Fruit fly (Drosophila melanogaster): Measurements from ENCODE around the gene CG7730.

The CG7730 gene

DNA sequence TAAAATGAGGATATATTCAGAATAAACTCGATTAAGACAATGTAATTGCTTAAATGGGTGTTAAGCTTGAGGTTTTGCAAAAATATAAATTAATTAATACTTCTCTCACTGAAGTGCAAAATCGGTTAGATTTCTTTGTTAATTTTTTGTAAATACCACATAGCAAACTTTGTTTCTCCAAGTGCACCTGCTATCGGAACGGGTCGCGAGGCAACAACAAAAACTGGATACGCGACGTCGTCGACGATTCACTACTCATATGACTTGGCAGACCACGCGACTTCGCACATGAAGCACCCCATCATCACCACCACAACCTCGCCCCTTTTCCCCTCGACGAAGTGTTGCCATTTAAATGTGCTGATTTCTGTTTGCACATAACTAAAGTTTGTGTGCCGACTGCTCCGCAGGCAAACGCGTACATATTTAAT, 20.3 kb upstream of the CG7730 start (continued):
- TF ChIP-seq sug (tag; optimal IDR thresholded peaks at IDR 0.05) (peak; percentile 49), CG17802 (tag; optimal IDR thresholded peaks at IDR 0.05) (no peak), Antp (GFP tag; optimal IDR thresholded peaks at IDR 0.05) (no peak), Blimp-1 (GFP tag; optimal IDR thresholded peaks at IDR 0.05) (no peak), ap (GFP tag; IDR thresholded peaks at IDR 0.05) (no peak), Trl (optimal IDR thresholded peaks at IDR 0.05) (no peak), Trl (GFP tag; optimal IDR thresholded peaks at IDR 0.05) (no peak), CG4617 (GFP tag; optimal IDR thresholded peaks at IDR 0.05; ENCODE audit: borderline replicate concordance) (no peak), CG10431 (GFP tag; optimal IDR thresholded peaks at IDR 0.05) (no peak), CG10321 (GFP tag; IDR thresholded peaks at IDR 0.05) (no peak), dmrt99B (tag; optimal IDR thresholded peaks at IDR 0.05) (peak; percentile 26), sc (optimal IDR thresholded peaks at IDR 0.05) (no peak), sc (GFP tag; optimal IDR thresholded peaks at IDR 0.05) (no peak), CG31365 (tag; optimal IDR thresholded peaks at IDR 0.05) (no peak), CG13123 (GFP tag; optimal IDR thresholded peaks at IDR 0.05) (no peak), cas (GFP tag; IDR thresholded peaks at IDR 0.05) (no peak), wdn (GFP tag; IDR thresholded peaks at IDR 0.05) (0 out of 2 replicates have a peak, but pooled peaks have one; percentile 30), Dll (GFP tag; IDR thresholded peaks at IDR 0.05; ENCODE audit: partially characterized antibody) (no peak), Xrp1 (GFP tag; IDR thresholded peaks at IDR 0.05) (peak; percentile 35; the same call in 1 of the 2 replicates), Dbx (GFP tag; IDR thresholded peaks at IDR 0.05) (no peak), CG8924 (tag; optimal IDR thresholded peaks at IDR 0.05) (peak; percentile 10), CG12659 (GFP tag; optimal IDR thresholded peaks at IDR 0.05) (peak; percentile 11), Lim3 (GFP tag; IDR thresholded peaks at IDR 0.05) (no peak), ara (GFP tag; IDR thresholded peaks at IDR 0.05) (no peak), fd102C (GFP tag; optimal IDR thresholded peaks at IDR 0.05) (no peak), MTF-1 (GFP tag; optimal IDR thresholded peaks at IDR 0.05; ENCODE audit: borderline replicate concordance) (no peak), nerfin-1 (tag; optimal IDR thresholded peaks at IDR 0.05) (no peak), Fer1 (GFP tag; optimal IDR thresholded peaks at IDR 0.05) (no peak), Opbp (GFP tag; IDR thresholded peaks at IDR 0.05; ENCODE audit: partially characterized antibody) (no peak), ase (GFP tag; IDR thresholded peaks at IDR 0.05) (no peak), emc (GFP tag; optimal IDR thresholded peaks at IDR 0.05) (no peak), CG4424 (GFP tag; optimal IDR thresholded peaks at IDR 0.05) (no peak), repo (GFP tag; optimal IDR thresholded peaks at IDR 0.05) (no peak), HmgD (GFP tag; optimal IDR thresholded peaks at IDR 0.05) (no peak), CG18764 (GFP tag; optimal IDR thresholded peaks at IDR 0.05) (no peak), CG7963 (GFP tag; IDR thresholded peaks at IDR 0.05; ENCODE audit: partially characterized antibody) (no peak), psq (GFP tag; optimal IDR thresholded peaks at IDR 0.05) (no peak), peb (GFP tag; IDR thresholded peaks at IDR 0.05) (0 out of 2 replicates have a peak, but pooled peaks have one; percentile 16), Camta (GFP tag; optimal IDR thresholded peaks at IDR 0.05) (no peak), CG10654 (GFP tag; optimal IDR thresholded peaks at IDR 0.05) (peak; percentile 6), jumu (GFP tag; optimal IDR thresholded peaks at IDR 0.05) (no peak), stwl (tag; optimal IDR thresholded peaks at IDR 0.05) (no peak), kah (GFP tag; optimal IDR thresholded peaks at IDR 0.05) (no peak), wek (GFP tag; optimal IDR thresholded peaks at IDR 0.05) (no peak), ci (GFP tag; IDR thresholded peaks at IDR 0.05) (no peak), Fer3 (tag; optimal IDR thresholded peaks at IDR 0.05) (peak; percentile 26), Hr78 (GFP tag; optimal IDR thresholded peaks at IDR 0.05) (no peak), Dfd (GFP tag; optimal IDR thresholded peaks at IDR 0.05) (no peak), pzg (GFP tag; optimal IDR thresholded peaks at IDR 0.05) (no peak), gcm2 (GFP tag; optimal IDR thresholded peaks at IDR 0.05) (no peak), CG14860 (GFP tag; IDR thresholded peaks at IDR 0.05; ENCODE audit: partially characterized antibody) (no peak), cg (GFP tag; optimal IDR thresholded peaks at IDR 0.05) (no peak)
